Worm (Caenorhabditis elegans): ENCODE data around the gene D1086.6.

ce11 chrV:14083970-14084369, 4.4 kb downstream of the D1086.6 start, which contains the start of gene D1086.7:
- TF ChIP-seq unc-30 (tag; optimal IDR thresholded peaks at IDR 0.05) (no peak), nhr-47 (tag; optimal IDR thresholded peaks at IDR 0.05) (no peak), lin-39 (tag; optimal IDR thresholded peaks at IDR 0.05) (no peak), unc-62 (GFP tag; optimal IDR thresholded peaks at IDR 0.05) (no peak), lin-13 (GFP tag; optimal IDR thresholded peaks at IDR 0.05) (no peak), irx-1 (tag; optimal IDR thresholded peaks at IDR 0.05) (no peak), dpl-1 (GFP tag; optimal IDR thresholded peaks at IDR 0.05) (no peak)
